Worm (Caenorhabditis elegans) whole organism, L4 larva: ENCODE results near the gene W06D11.1.

Source experiments
- D1046.2 ChIP-seq: fragments of 200-800 bp; sonication (Bioruptor generic); IDR thresholded peaks from 2 replicates; pipeline ENCODE4 v1.3.6; 2022; ENCODE audit warnings: missing genetic modification characterization, missing compliant biosample characterization
- T20F7.1 ChIP-seq: fragments of 200-800 bp; sonication (Bioruptor generic); optimal IDR thresholded peaks from 2 replicates; lab custom pipeline; 2018; ENCODE audit warnings: mild to moderate bottlenecking, missing genetic modification characterization, missing compliant biosample characterization
- Y105C5A.15 ChIP-seq: fragments of 200-800 bp; sonication (Bioruptor generic); IDR thresholded peaks from 2 replicates; pipeline ENCODE4 v1.3.6; 2022; ENCODE audit warnings: missing genetic modification characterization, missing compliant biosample characterization
- Y48G9A.11 ChIP-seq: fragments of 200-800 bp; sonication (Bioruptor generic); IDR thresholded peaks from 2 replicates; pipeline ENCODE4 v1.3.6; 2022; ENCODE audit warnings: missing genetic modification reagents, missing genetic modification characterization, missing compliant biosample characterization
- ZK337.2 ChIP-seq: fragments of 200-800 bp; sonication (Bioruptor generic); IDR thresholded peaks from 2 replicates; pipeline ENCODE4 v1.3.6; 2022; ENCODE audit warnings: missing genetic modification reagents, missing genetic modification characterization, missing compliant biosample characterization
- ZK546.5 ChIP-seq, 2 experiments: sonication (generic microtip); optimal IDR thresholded peaks; 2 replicates each; lab custom pipeline; 2017; ENCODE audit warnings: missing biosample characterization in 2 of 2, missing genetic modification characterization in 2 of 2
- aly-2 ChIP-seq: sonication (generic microtip); optimal IDR thresholded peaks from 2 replicates; lab custom pipeline; 2018; ENCODE audit warnings: missing biosample characterization, missing genetic modification characterization
- ama-1 ChIP-seq: fragments of 150-350 bp; optimal IDR thresholded peaks from 2 replicates; lab custom pipeline; 2014; ENCODE audit warnings: inconsistent platforms, mixed read lengths
- ceh-62 ChIP-seq: sonication (generic microtip); optimal IDR thresholded peaks from 2 replicates; lab custom pipeline; 2017; ENCODE audit warnings: missing biosample characterization, missing genetic modification characterization
- ceh-82 ChIP-seq: sonication (generic microtip); optimal IDR thresholded peaks from 2 replicates; lab custom pipeline; 2017; ENCODE audit warnings: missing biosample characterization, missing genetic modification characterization
- ces-1 ChIP-seq: fragments of 150-350 bp; sonication (generic microtip); optimal IDR thresholded peaks from 4 replicates; lab custom pipeline; 2014; ENCODE audit warnings: missing biosample characterization, missing genetic modification reagents, missing genetic modification characterization
- dpl-1 ChIP-seq: fragments of 150-350 bp; optimal IDR thresholded peaks from 2 replicates; lab custom pipeline; 2014; ENCODE audit warnings: missing biosample characterization, missing genetic modification reagents, missing genetic modification characterization
- nhr-11 ChIP-seq: fragments of 150-350 bp; optimal IDR thresholded peaks from 2 replicates; lab custom pipeline; 2014; ENCODE audit warnings: missing biosample characterization, missing genetic modification characterization
- nhr-28 ChIP-seq: fragments of 150-350 bp; optimal IDR thresholded peaks from 2 replicates; lab custom pipeline; 2014; ENCODE audit warnings: missing biosample characterization, missing genetic modification characterization

- TF ChIP-seq Y48G9A.11 (GFP tag; lab: Robert Waterston, UW) (no peak), aly-2 (tag; lab: Kevin White, UChicago) (no peak), ceh-62 (no peak), ama-1 (lab: Kevin White, UChicago) (no peak), ZK337.2 (GFP tag; lab: Robert Waterston, UW) (no peak), ces-1 (GFP tag; lab: Kevin White, UChicago) (no peak), nhr-28 (tag; lab: Kevin White, UChicago) (no peak), D1046.2 (GFP tag; lab: Robert Waterston, UW) (no peak), ceh-82 (tag; lab: Kevin White, UChicago) (no peak), nhr-11 (tag; lab: Kevin White, UChicago) (no peak), dpl-1 (no peak), T20F7.1 (GFP tag; lab: Kevin White, UChicago) (no peak), Y105C5A.15 (no peak), ZK546.5 (tag; optimal IDR thresholded peaks at IDR 0.05; lab: Kevin White, UChicago) (no peak)
Measured at ce11 chrX:12313779-12314178, 19.4 kb downstream of the W06D11.1 start.
